Worm (Caenorhabditis elegans): Measurements from ENCODE around the gene fos-1.

DNA sequence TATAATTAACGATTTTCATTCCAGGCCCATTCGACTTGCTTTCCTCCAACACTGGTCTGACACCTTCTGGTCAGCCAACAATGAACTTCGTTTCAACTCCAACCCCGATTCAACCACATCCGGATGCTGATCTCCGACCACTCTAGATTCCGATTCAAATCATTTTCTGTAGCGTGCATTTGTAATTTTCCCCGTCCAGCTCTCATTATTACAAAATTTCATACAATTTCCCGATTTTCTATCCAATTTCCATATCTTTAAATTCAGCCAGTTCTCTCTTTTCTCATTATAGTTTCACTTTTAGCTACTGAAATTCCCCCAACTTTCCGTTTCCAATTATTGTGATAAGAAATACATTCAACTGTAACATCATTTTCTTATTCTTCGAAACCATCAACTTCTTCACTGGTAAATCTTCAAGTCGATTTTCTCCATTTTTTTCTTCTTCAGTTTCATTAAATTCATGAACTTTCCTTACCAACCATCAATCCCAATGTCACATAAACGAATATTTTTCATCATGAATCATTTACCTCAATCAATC, 12.2 kb downstream of the fos-1 start:
- TF ChIP-seq hmbx-1 (tag; optimal IDR thresholded peaks at IDR 0.05), result no peak
- no peak for TF ChIP-seq tbx-37 (GFP tag; conservative IDR thresholded peaks at IDR 0.05)
- no peak for TF ChIP-seq pes-1 (GFP tag; IDR thresholded peaks at IDR 0.05)
- TF ChIP-seq tra-4 (tag; optimal IDR thresholded peaks at IDR 0.05), result no peak
- no peak for TF ChIP-seq ama-1 (optimal IDR thresholded peaks at IDR 0.05)
- no peak for TF ChIP-seq hnd-1 (tag; optimal IDR thresholded peaks at IDR 0.05)
- no peak for TF ChIP-seq aly-1 (tag; optimal IDR thresholded peaks at IDR 0.05)
- no peak for TF ChIP-seq tbx-11 (GFP tag; IDR thresholded peaks at IDR 0.05)
